Worm (Caenorhabditis elegans): ENCODE measurements around the gene T09D3.9.

- TF ChIP-seq tlf-1 (GFP tag; optimal IDR thresholded peaks at IDR 0.05) (no peak), C06A6.2 (GFP tag; conservative IDR thresholded peaks at IDR 0.05) (no peak), him-1 (tag; optimal IDR thresholded peaks at IDR 0.05) (no peak), akir-1 (GFP tag; optimal IDR thresholded peaks at IDR 0.05) (no peak)
Measured at ce11 chrV:5405053-5405452, 36.4 kb upstream of the T09D3.9 start, which contains the start of gene dmsr-7.
